Worm (Caenorhabditis elegans) whole organism, L4 larva: ENCODE data around the gene gmeb-1.

Experiments used
- R02D3.7 ChIP-seq: fragments of 150-350 bp; sonication (generic microtip); optimal IDR thresholded peaks from 3 replicates; lab custom pipeline; 2014; ENCODE audit warnings: missing biosample characterization, missing genetic modification characterization
- T20F7.1 ChIP-seq: fragments of 200-800 bp; sonication (Bioruptor generic); optimal IDR thresholded peaks from 2 replicates; lab custom pipeline; 2018; ENCODE audit warnings: mild to moderate bottlenecking, missing genetic modification characterization, missing compliant biosample characterization
- Y105C5A.15 ChIP-seq: fragments of 200-800 bp; sonication (Bioruptor generic); IDR thresholded peaks from 2 replicates; pipeline ENCODE4 v1.3.6; 2022; ENCODE audit warnings: missing genetic modification characterization, missing compliant biosample characterization
- aha-1 ChIP-seq: fragments of 150-350 bp; peaks from one replicate; lab custom pipeline; 2014; ENCODE audit warnings: missing biosample characterization, missing genetic modification characterization
- ama-1 ChIP-seq: fragments of 150-350 bp; optimal IDR thresholded peaks from 2 replicates; lab custom pipeline; 2014; ENCODE audit warnings: inconsistent platforms, mixed read lengths
- ceh-20 ChIP-seq: fragments of 200-800 bp; sonication (Bioruptor generic); IDR thresholded peaks from 2 replicates; pipeline ENCODE4 v1.3.6; 2022; ENCODE audit warnings: missing genetic modification reagents, missing genetic modification characterization, missing compliant biosample characterization
- ceh-32 ChIP-seq: sonication (generic microtip); optimal IDR thresholded peaks from 2 replicates; lab custom pipeline; 2016; ENCODE audit warnings: mild to moderate bottlenecking, missing genetic modification characterization, missing compliant biosample characterization; ENCODE audit not compliant: poor library complexity
- ceh-44 ChIP-seq: fragments of 200-800 bp; sonication (Bioruptor generic); IDR thresholded peaks from 2 replicates; pipeline ENCODE4 v1.3.6; 2022; ENCODE audit warnings: missing genetic modification reagents, missing genetic modification characterization, missing compliant biosample characterization
- ceh-82 ChIP-seq: sonication (generic microtip); optimal IDR thresholded peaks from 2 replicates; lab custom pipeline; 2017; ENCODE audit warnings: missing biosample characterization, missing genetic modification characterization
- cey-2 ChIP-seq: sonication (generic microtip); optimal IDR thresholded peaks from 3 replicates; lab custom pipeline; 2017; ENCODE audit warnings: missing genetic modification characterization, mild to moderate bottlenecking, missing compliant biosample characterization, antibody characterized with exemption, borderline replicate concordance; ENCODE audit not compliant: insufficient read depth
- daf-12 ChIP-seq: fragments of 150-350 bp; optimal IDR thresholded peaks from 2 replicates; lab custom pipeline; 2014; ENCODE audit warnings: missing biosample characterization, missing genetic modification reagents, missing genetic modification characterization
- daf-16 ChIP-seq, 3 experiments: sonication (generic microtip); optimal IDR thresholded peaks; 2 replicates each; lab custom pipeline; 2016 to 2017; ENCODE audit warnings: missing genetic modification characterization in 3 of 3, missing genetic modification reagents in 3 of 3, mild to moderate bottlenecking in 2 of 3, missing compliant biosample characterization in 2 of 3, missing biosample characterization in 1 of 3, moderate library complexity in 1 of 3
- daf-19 ChIP-seq: fragments of 200-800 bp; sonication (Bioruptor generic); conservative IDR thresholded peaks from 2 replicates; pipeline ENCODE4 v1.3.6; 2022; ENCODE audit warnings: missing genetic modification characterization, missing compliant biosample characterization
- dpl-1 ChIP-seq: fragments of 150-350 bp; optimal IDR thresholded peaks from 2 replicates; lab custom pipeline; 2014; ENCODE audit warnings: missing biosample characterization, missing genetic modification reagents, missing genetic modification characterization
- dve-1 ChIP-seq: sonication (generic microtip); optimal IDR thresholded peaks from 2 replicates; lab custom pipeline; 2017; ENCODE audit warnings: antibody characterized with exemption, mild to moderate bottlenecking, missing genetic modification characterization, missing compliant biosample characterization; ENCODE audit not compliant: insufficient read depth
- fkh-10 ChIP-seq: fragments of 150-350 bp; optimal IDR thresholded peaks from 2 replicates; lab custom pipeline; 2014; ENCODE audit warnings: missing biosample characterization, missing genetic modification reagents, missing genetic modification characterization
- fos-1 ChIP-seq: fragments of 150-350 bp; optimal IDR thresholded peaks from 2 replicates; lab custom pipeline; 2014; ENCODE audit warnings: missing biosample characterization, missing genetic modification characterization
- hlh-11 ChIP-seq: fragments of 200-800 bp; sonication (Bioruptor generic); optimal IDR thresholded peaks from 2 replicates; lab custom pipeline; 2018; ENCODE audit warnings: mild to moderate bottlenecking, missing genetic modification characterization, missing compliant biosample characterization
- hlh-30 ChIP-seq: sonication (generic microtip); optimal IDR thresholded peaks from 2 replicates; lab custom pipeline; 2017; ENCODE audit warnings: antibody characterized with exemption, mild to moderate bottlenecking, missing genetic modification characterization, missing compliant biosample characterization; ENCODE audit not compliant: insufficient read depth
- hmg-1.1 ChIP-seq: fragments of 200-800 bp; sonication (Bioruptor generic); IDR thresholded peaks from 2 replicates; pipeline ENCODE4 v1.3.6; 2022; ENCODE audit warnings: missing genetic modification reagents, missing genetic modification characterization, missing compliant biosample characterization
- jun-1 ChIP-seq: fragments of 150-350 bp; optimal IDR thresholded peaks from 2 replicates; lab custom pipeline; 2014; ENCODE audit warnings: missing biosample characterization, missing genetic modification reagents, missing genetic modification characterization
- lin-29 ChIP-seq: fragments of 200-800 bp; sonication (Bioruptor generic); IDR thresholded peaks from 2 replicates; pipeline ENCODE4 v1.3.6; 2022; ENCODE audit warnings: missing genetic modification reagents, missing genetic modification characterization, missing compliant biosample characterization
- lir-3 ChIP-seq: sonication (generic microtip); optimal IDR thresholded peaks from 2 replicates; lab custom pipeline; 2016; ENCODE audit warnings: mild to moderate bottlenecking, missing genetic modification characterization, missing compliant biosample characterization
- lsy-2 ChIP-seq, 2 experiments: fragments of 150-350 bp in 1 of 2; sonication (generic microtip) in 1 of 2; optimal IDR thresholded peaks; 2 replicates each; lab custom pipeline; 2014 to 2017; ENCODE audit warnings: missing biosample characterization in 2 of 2, missing genetic modification characterization in 2 of 2
- mes-2 ChIP-seq: sonication (generic microtip); optimal IDR thresholded peaks from 2 replicates; lab custom pipeline; 2016; ENCODE audit warnings: missing genotype, mild to moderate bottlenecking, missing genetic modification characterization, missing compliant biosample characterization; ENCODE audit not compliant: poor library complexity, severe bottlenecking
- mxl-2 ChIP-seq: fragments of 200-800 bp; sonication (Bioruptor generic); conservative IDR thresholded peaks from 2 replicates; pipeline ENCODE4 v1.3.6; 2022; ENCODE audit warnings: missing genetic modification reagents, missing genetic modification characterization, missing compliant biosample characterization
- mxl-3 ChIP-seq: fragments of 200-800 bp; sonication (Bioruptor generic); optimal IDR thresholded peaks from 2 replicates; lab custom pipeline; 2018; ENCODE audit warnings: mild to moderate bottlenecking, missing genetic modification characterization, missing compliant biosample characterization
- nhr-11 ChIP-seq: fragments of 150-350 bp; optimal IDR thresholded peaks from 2 replicates; lab custom pipeline; 2014; ENCODE audit warnings: missing biosample characterization, missing genetic modification characterization
- nhr-48 ChIP-seq: sonication (generic microtip); optimal IDR thresholded peaks from 2 replicates; lab custom pipeline; 2016; ENCODE audit warnings: mild to moderate bottlenecking, missing genetic modification characterization, missing compliant biosample characterization
- nhr-6 ChIP-seq: fragments of 150-350 bp; optimal IDR thresholded peaks from 2 replicates; lab custom pipeline; 2014; ENCODE audit warnings: missing biosample characterization, missing genetic modification characterization
- nhr-76 ChIP-seq: fragments of 150-350 bp; optimal IDR thresholded peaks from 2 replicates; lab custom pipeline; 2014; ENCODE audit warnings: missing biosample characterization, missing genetic modification characterization
- php-3 ChIP-seq: fragments of 200-800 bp; sonication (Bioruptor generic); IDR thresholded peaks from 2 replicates; pipeline ENCODE4 v1.3.6; 2022; ENCODE audit warnings: missing genetic modification reagents, missing genetic modification characterization, missing compliant biosample characterization
- rbr-2 ChIP-seq: sonication (generic microtip); optimal IDR thresholded peaks from 2 replicates; lab custom pipeline; 2016; ENCODE audit warnings: missing genotype, missing genetic modification characterization, missing compliant biosample characterization
- unc-62 ChIP-seq, 3 experiments: fragments of 150-350 bp in 1 of 3; sonication (generic microtip); optimal IDR thresholded peaks in 2 of 3; peaks in 1 of 3; 1 replicate in 1 of 3; 2 replicates in 2 of 3; lab custom pipeline; 2014 to 2017; ENCODE audit warnings: missing biosample characterization in 3 of 3, missing genetic modification characterization in 3 of 3, missing genetic modification reagents in 3 of 3, missing genotype in 1 of 3
- vab-7 ChIP-seq: fragments of 200-800 bp; sonication (Bioruptor generic); IDR thresholded peaks from 2 replicates; pipeline ENCODE4 v1.3.6; 2022; ENCODE audit warnings: missing genetic modification reagents, missing genetic modification characterization, missing compliant biosample characterization
- zag-1 ChIP-seq: fragments of 150-350 bp; optimal IDR thresholded peaks from 2 replicates; lab custom pipeline; 2014; ENCODE audit warnings: missing biosample characterization, missing genetic modification characterization
- ztf-7 ChIP-seq: fragments of 150-350 bp; optimal IDR thresholded peaks from 2 replicates; lab custom pipeline; 2014; ENCODE audit warnings: missing biosample characterization, missing genetic modification characterization

The gmeb-1 gene

DNA sequence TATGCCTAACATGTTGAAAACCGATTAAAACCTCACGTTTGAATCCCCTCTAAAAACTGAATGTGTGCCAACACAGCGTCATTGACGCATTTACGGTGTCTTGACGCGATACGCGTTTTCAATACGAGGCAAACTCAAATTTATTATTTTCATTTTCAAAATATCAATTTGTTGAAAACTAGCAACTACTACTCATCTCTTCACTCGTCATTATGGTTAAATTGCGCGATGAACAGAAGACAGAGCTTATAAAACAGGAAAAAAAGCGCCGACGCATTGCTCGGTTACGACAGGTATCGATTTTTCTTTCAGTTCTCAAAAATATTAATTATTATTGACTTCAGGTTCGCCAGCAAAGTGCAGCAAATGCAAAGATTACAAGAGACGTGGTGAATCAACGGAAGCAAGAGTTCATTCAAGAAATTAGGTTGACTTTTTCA lies 5.2 kb downstream of the gmeb-1 start, which contains the start of gene enee-1 (continued):
- TF ChIP-seq nhr-48 (tag; lab: Kevin White, UChicago) (peak; percentile 36), dpl-1 (GFP tag; lab: Kevin White, UChicago) (peak; percentile 96), ceh-32 (peak; percentile 23)

DNA sequence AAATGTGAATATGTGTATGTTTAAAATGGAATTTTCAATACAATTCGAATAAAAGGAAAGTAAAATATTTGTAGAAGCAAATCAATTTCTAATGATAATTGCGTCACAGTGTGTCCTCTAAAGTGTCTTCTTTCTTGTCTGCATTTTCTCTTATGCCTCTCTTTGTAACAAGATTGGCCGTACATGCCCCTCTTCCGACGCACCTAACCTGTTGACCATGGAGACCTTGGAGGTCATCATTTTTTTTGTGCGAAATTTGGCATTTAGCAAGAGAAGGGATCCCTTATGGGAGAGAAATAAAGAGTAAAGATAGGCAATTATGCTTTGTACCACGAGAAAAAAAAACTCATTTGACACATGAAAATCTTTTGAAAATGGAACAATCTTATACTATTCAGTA lies 8.9 kb downstream of the gmeb-1 start, which contains the start of gene F23F1.4:
Gene F23F1.4 (minus strand): TSS at position 141 of the 400 bp plus-strand sequence.
- TF ChIP-seq daf-12 (tag; lab: Kevin White, UChicago) (no peak), fos-1 (tag; lab: Kevin White, UChicago) (no peak), mxl-3 (GFP tag; lab: Kevin White, UChicago) (no peak), fkh-10 (GFP tag; lab: Kevin White, UChicago) (no peak), dpl-1 (GFP tag; lab: Kevin White, UChicago) (no peak), hlh-11 (tag; lab: Kevin White, UChicago) (no peak), ceh-82 (tag; lab: Kevin White, UChicago) (no peak), php-3 (GFP tag; lab: Robert Waterston, UW) (no peak), nhr-48 (tag; lab: Kevin White, UChicago) (no peak), jun-1 (tag; lab: Kevin White, UChicago) (no peak), rbr-2 (tag; lab: Kevin White, UChicago) (no peak), ztf-7 (tag; lab: Kevin White, UChicago) (no peak), vab-7 (no peak)

DNA sequence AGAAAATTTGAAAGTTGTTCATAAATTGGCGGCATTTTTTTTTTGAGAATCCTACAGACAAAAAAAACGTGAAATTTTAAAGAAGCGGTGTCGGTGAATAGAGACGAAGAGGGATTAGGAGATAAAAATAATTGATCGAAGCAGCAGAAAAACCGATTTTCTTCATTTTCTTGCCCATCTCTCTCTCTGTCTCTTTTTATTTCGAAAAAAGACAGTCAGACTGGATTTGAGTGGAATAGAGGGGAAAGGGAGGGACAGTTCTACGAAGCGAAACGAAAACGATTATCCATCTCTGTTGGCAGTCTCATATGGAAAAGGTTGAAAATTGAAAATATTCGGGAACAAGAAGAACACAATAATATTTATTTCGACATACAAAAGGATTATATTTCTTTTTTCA lies 10.2 kb downstream of the gmeb-1 start:
- TF ChIP-seq aha-1, result peak; percentile 75
- TF ChIP-seq nhr-11 (tag; lab: Kevin White, UChicago), result no peak
- TF ChIP-seq lir-3, result no peak
- peak in 1 of 2 experiments; percentile 11 for TF ChIP-seq unc-62 (GFP tag; optimal IDR thresholded peaks at IDR 0.05 in 1 of 2; lab: Kevin White, UChicago)
- no peak for TF ChIP-seq unc-62 (tag; optimal IDR thresholded peaks at IDR 0.05; lab: Kevin White, UChicago)

- TF ChIP-seq fos-1 (tag; lab: Kevin White, UChicago) (no peak), dve-1 (peak; percentile 18), mxl-2 (GFP tag; lab: Robert Waterston, UW) (no peak), daf-12 (tag; lab: Kevin White, UChicago) (no peak), vab-7 (no peak), lin-29 (GFP tag; lab: Robert Waterston, UW) (no peak), ama-1 (lab: Kevin White, UChicago) (no peak), R02D3.7 (peak; percentile 43), hlh-30 (no peak), hmg-1.1 (GFP tag; lab: Robert Waterston, UW) (no peak), daf-16 (GFP tag; optimal IDR thresholded peaks at IDR 0.05; lab: Kevin White, UChicago) (no peak), daf-16 (tag; optimal IDR thresholded peaks at IDR 0.05; lab: Kevin White, UChicago) (peak; percentile 62), nhr-76 (no peak), lsy-2 (tag; optimal IDR thresholded peaks at IDR 0.05; lab: Kevin White, UChicago) (peak in 1 of 2 experiments; percentile 58), Y105C5A.15 (no peak), dpl-1 (GFP tag; lab: Kevin White, UChicago) (peak; percentile 31), nhr-6 (tag; lab: Kevin White, UChicago) (peak; percentile 37), ceh-44 (GFP tag; lab: Robert Waterston, UW) (no peak), cey-2 (tag; lab: Kevin White, UChicago) (no peak), T20F7.1 (GFP tag; lab: Kevin White, UChicago) (peak; percentile 90), zag-1 (no peak), daf-19 (GFP tag; lab: Robert Waterston, UW) (no peak), ceh-20 (GFP tag; lab: Robert Waterston, UW) (no peak), aha-1 (no peak), mes-2 (peak; percentile 37)
Measured at ce11 chrII:31521-31920, 12.2 kb downstream of the gmeb-1 start, which contains the start of the genes F23F1.5 and fbxc-54. Gene F23F1.5 (minus strand): TSS chrII:31584. Gene fbxc-54 (plus strand): TSS chrII:31719.
